Worm (Caenorhabditis elegans) whole organism, young adult: Measurements from ENCODE around the gene R04F11.2.
A peak's percentile ranks its signal among the peaks of the same experiment; 100 is the strongest.

Experiments used
- B0261.1 ChIP-seq: sonication (generic microtip); optimal IDR thresholded peaks from 2 replicates; lab custom pipeline; 2016; ENCODE audit warnings: mild to moderate bottlenecking, missing genetic modification characterization, moderate library complexity, missing compliant biosample characterization
- C06A6.2 ChIP-seq: fragments of 200-800 bp; sonication (Bioruptor generic); conservative IDR thresholded peaks from 2 replicates; pipeline ENCODE4 v1.3.6; 2022; ENCODE audit warnings: missing genetic modification characterization, missing compliant biosample characterization
- D2030.7 ChIP-seq: fragments of 200-800 bp; sonication (Bioruptor generic); IDR thresholded peaks from 2 replicates; pipeline ENCODE4 v1.3.6; 2022; ENCODE audit warnings: missing genetic modification reagents, missing genetic modification characterization, missing compliant biosample characterization
- F37B4.10 ChIP-seq: fragments of 200-800 bp; sonication (Bioruptor generic); IDR thresholded peaks from 2 replicates; pipeline ENCODE4 v1.3.6; 2022; ENCODE audit warnings: missing genetic modification characterization, missing compliant biosample characterization
- F57A8.1 ChIP-seq: fragments of 200-800 bp; sonication (Bioruptor generic); optimal IDR thresholded peaks from 2 replicates; lab custom pipeline; 2018; ENCODE audit warnings: mild to moderate bottlenecking, missing genetic modification characterization, moderate library complexity, missing compliant biosample characterization
- T26A5.8 ChIP-seq: sonication (generic microtip); optimal IDR thresholded peaks from 2 replicates; lab custom pipeline; 2016; ENCODE audit warnings: missing genetic modification characterization, missing compliant biosample characterization
- Y56A3A.18 ChIP-seq: fragments of 200-800 bp; sonication (Bioruptor generic); IDR thresholded peaks from 2 replicates; pipeline ENCODE4 v1.3.6; 2022; ENCODE audit warnings: missing genetic modification reagents, missing genetic modification characterization, missing compliant biosample characterization
- ZK185.1 ChIP-seq: sonication (generic microtip); optimal IDR thresholded peaks from 2 replicates; lab custom pipeline; 2016; ENCODE audit warnings: mild to moderate bottlenecking, missing genetic modification characterization, missing compliant biosample characterization; ENCODE audit not compliant: poor library complexity, severe bottlenecking
- akir-1 ChIP-seq: fragments of 200-800 bp; sonication (Bioruptor generic); optimal IDR thresholded peaks from 2 replicates; lab custom pipeline; 2018; ENCODE audit warnings: mild to moderate bottlenecking, missing genetic modification characterization, moderate library complexity, missing compliant biosample characterization
- ama-1 ChIP-seq, 3 experiments: fragments of 150-350 bp in 1 of 3; sonication (generic microtip) in 2 of 3; optimal IDR thresholded peaks; 2 replicates each; lab custom pipeline; 2014 to 2018; ENCODE audit warnings: missing biosample characterization in 2 of 3, missing genetic modification characterization in 2 of 3, missing genetic modification reagents in 2 of 3
- aptf-3 ChIP-seq: fragments of 200-800 bp; sonication (Bioruptor generic); IDR thresholded peaks from 2 replicates; pipeline ENCODE4 v1.3.6; 2022; ENCODE audit warnings: missing genetic modification characterization, missing compliant biosample characterization
- atf-7 ChIP-seq: sonication (generic microtip); optimal IDR thresholded peaks from 2 replicates; lab custom pipeline; 2017; ENCODE audit warnings: mild to moderate bottlenecking, missing genetic modification characterization, missing compliant biosample characterization
- athp-1 ChIP-seq: sonication (generic microtip); optimal IDR thresholded peaks from 2 replicates; lab custom pipeline; 2017; ENCODE audit warnings: mild to moderate bottlenecking, missing genetic modification characterization, missing compliant biosample characterization
- attf-5 ChIP-seq: fragments of 200-800 bp; sonication (Bioruptor generic); optimal IDR thresholded peaks from 2 replicates; lab custom pipeline; 2018; ENCODE audit warnings: mild to moderate bottlenecking, missing genetic modification characterization, missing compliant biosample characterization
- cebp-1 ChIP-seq, 2 experiments: fragments of 200-800 bp in 1 of 2; sonication (Bioruptor generic) in 1 of 2; sonication (generic microtip) in 1 of 2; IDR thresholded peaks in 1 of 2; optimal IDR thresholded peaks in 1 of 2; 2 replicates each; pipeline versions ENCODE4 v1.3.6 to Lab custom; 2017 to 2022; ENCODE audit warnings: missing compliant biosample characterization in 2 of 2, missing genetic modification characterization in 2 of 2, mild to moderate bottlenecking in 1 of 2, missing genetic modification reagents in 1 of 2, moderate library complexity in 1 of 2
- ceh-91 ChIP-seq: fragments of 200-800 bp; sonication (Bioruptor generic); IDR thresholded peaks from 2 replicates; pipeline ENCODE4 v1.3.6; 2022; ENCODE audit warnings: missing genetic modification reagents, missing genetic modification characterization, missing compliant biosample characterization
- chd-7 ChIP-seq: sonication (generic microtip); optimal IDR thresholded peaks from 2 replicates; lab custom pipeline; 2016; ENCODE audit warnings: mild to moderate bottlenecking, missing genetic modification characterization, moderate library complexity, missing compliant biosample characterization
- ekl-4 ChIP-seq: fragments of 200-800 bp; sonication (Bioruptor generic); IDR thresholded peaks from 2 replicates; pipeline ENCODE4 v1.3.6; 2022; ENCODE audit warnings: missing genetic modification reagents, missing genetic modification characterization, missing compliant biosample characterization
- hsf-1 ChIP-seq: fragments of 200-800 bp; sonication (Bioruptor generic); IDR thresholded peaks from 2 replicates; pipeline ENCODE4 v1.3.6; 2022; ENCODE audit warnings: missing genetic modification reagents, missing genetic modification characterization, missing compliant biosample characterization
- lin-35 ChIP-seq, 3 experiments: fragments of 150-350 bp in 2 of 3; sonication (generic microtip) in 1 of 3; optimal IDR thresholded peaks; 2 replicates each; lab custom pipeline; 2014 to 2018; ENCODE audit warnings: missing biosample characterization in 3 of 3, missing genetic modification characterization in 3 of 3, missing genetic modification reagents in 3 of 3
- lin-40 ChIP-seq: sonication (generic microtip); optimal IDR thresholded peaks from 2 replicates; lab custom pipeline; 2016; ENCODE audit warnings: missing genetic modification characterization, mild to moderate bottlenecking, missing compliant biosample characterization, missing genotype, missing genetic modification reagents
- lsl-1 ChIP-seq: fragments of 200-800 bp; sonication (Bioruptor generic); optimal IDR thresholded peaks from 2 replicates; lab custom pipeline; 2018; ENCODE audit warnings: mild to moderate bottlenecking, missing genetic modification characterization, moderate library complexity, missing compliant biosample characterization
- mel-28 ChIP-seq: sonication (generic microtip); optimal IDR thresholded peaks from 2 replicates; lab custom pipeline; 2016; ENCODE audit warnings: borderline replicate concordance, mild to moderate bottlenecking, missing genetic modification characterization, missing compliant biosample characterization
- nfya-1 ChIP-seq: sonication (generic microtip); optimal IDR thresholded peaks from 2 replicates; lab custom pipeline; 2017; ENCODE audit warnings: antibody characterized with exemption, missing compliant biosample characterization, missing genetic modification characterization, borderline replicate concordance; ENCODE audit not compliant: insufficient read depth
- nhr-80 ChIP-seq: sonication (generic microtip); optimal IDR thresholded peaks from 2 replicates; lab custom pipeline; 2016; ENCODE audit warnings: missing genetic modification characterization, missing compliant biosample characterization
- pbrm-1 ChIP-seq: fragments of 200-800 bp; sonication (Bioruptor generic); IDR thresholded peaks from 2 replicates; pipeline ENCODE4 v1.3.6; 2022; ENCODE audit warnings: missing genetic modification reagents, missing genetic modification characterization, missing compliant biosample characterization
- sea-2 ChIP-seq: fragments of 200-800 bp; sonication (Bioruptor generic); IDR thresholded peaks from 2 replicates; pipeline ENCODE4 v1.3.6; 2022; ENCODE audit warnings: missing genetic modification characterization, missing compliant biosample characterization
- snpc-4 ChIP-seq, 5 experiments: fragments of 150-350 bp in 1 of 5; sonication (generic microtip) in 4 of 5; optimal IDR thresholded peaks; 2 replicates each; lab custom pipeline; 2014 to 2018; ENCODE audit warnings: missing genetic modification characterization in 5 of 5, missing biosample characterization in 3 of 5, antibody characterized with exemption in 2 of 5, mild to moderate bottlenecking in 2 of 5, missing compliant biosample characterization in 2 of 5, missing genotype in 2 of 5, moderate library complexity in 2 of 5, missing genetic modification reagents in 1 of 5
- somi-1 ChIP-seq: fragments of 200-800 bp; sonication (Bioruptor generic); optimal IDR thresholded peaks from 2 replicates; lab custom pipeline; 2018; ENCODE audit warnings: mild to moderate bottlenecking, missing genetic modification characterization, missing compliant biosample characterization
- tlf-1 ChIP-seq: fragments of 200-800 bp; sonication (Bioruptor generic); optimal IDR thresholded peaks from 2 replicates; lab custom pipeline; 2018; ENCODE audit warnings: mild to moderate bottlenecking, missing genetic modification characterization, missing compliant biosample characterization
- zim-3 ChIP-seq: sonication (generic microtip); optimal IDR thresholded peaks from 2 replicates; lab custom pipeline; 2017; ENCODE audit warnings: mild to moderate bottlenecking, missing genetic modification characterization, moderate library complexity, missing compliant biosample characterization
- ztf-26 ChIP-seq: sonication (generic microtip); optimal IDR thresholded peaks from 2 replicates; lab custom pipeline; 2017; ENCODE audit warnings: missing genetic modification characterization, missing compliant biosample characterization
- ztf-28 ChIP-seq: fragments of 200-800 bp; sonication (Bioruptor generic); IDR thresholded peaks from 2 replicates; pipeline ENCODE4 v1.3.6; 2022; ENCODE audit warnings: missing genetic modification reagents, missing genetic modification characterization, missing compliant biosample characterization

R04F11.2 gene

ce11 chrV:12300780-12301460 is 17.3 kb upstream of the R04F11.2 start:
- TF ChIP-seq Y56A3A.18 (GFP tag; lab: Robert Waterston, UW), result no peak
- TF ChIP-seq cebp-1 (GFP tag; IDR thresholded peaks at IDR 0.05; lab: Robert Waterston, UW), result no peak
- no peak for TF ChIP-seq cebp-1 (tag; optimal IDR thresholded peaks at IDR 0.05; lab: Kevin White, UChicago)
- TF ChIP-seq ztf-28 (GFP tag; lab: Robert Waterston, UW), result no peak
- TF ChIP-seq pbrm-1, result 0 out of 2 replicates have a peak, but pooled peaks have one; percentile 20
- no peak for TF ChIP-seq aptf-3 (GFP tag; lab: Robert Waterston, UW)
- TF ChIP-seq zim-3 (tag; lab: Kevin White, UChicago), result no peak
- no peak for TF ChIP-seq sea-2
- TF ChIP-seq somi-1 (GFP tag; lab: Kevin White, UChicago), result peak; percentile 12

- TF ChIP-seq lin-35 (GFP tag; optimal IDR thresholded peaks at IDR 0.05; lab: Kevin White, UChicago) (no peak), akir-1 (GFP tag; lab: Kevin White, UChicago) (no peak), F37B4.10 (GFP tag; lab: Robert Waterston, UW) (no peak), D2030.7 (no peak), mel-28 (no peak), nhr-80 (tag; lab: Kevin White, UChicago) (peak; percentile 58), cebp-1 (GFP tag; IDR thresholded peaks at IDR 0.05; lab: Robert Waterston, UW) (no peak), cebp-1 (tag; optimal IDR thresholded peaks at IDR 0.05; lab: Kevin White, UChicago) (peak; percentile 42), atf-7 (tag; lab: Kevin White, UChicago) (peak; percentile 51), B0261.1 (tag; lab: Kevin White, UChicago) (no peak), snpc-4 (GFP tag; optimal IDR thresholded peaks at IDR 0.05; lab: Kevin White, UChicago) (no peak), snpc-4 (tag; optimal IDR thresholded peaks at IDR 0.05; lab: Kevin White, UChicago) (peak in 2 of 4 experiments; percentile 6 to 15), nfya-1 (tag; lab: Kevin White, UChicago) (no peak), ekl-4 (no peak), athp-1 (tag; lab: Kevin White, UChicago) (no peak), C06A6.2 (GFP tag; lab: Robert Waterston, UW) (0 out of 2 replicates have a peak, but pooled peaks have one; percentile 37), T26A5.8 (tag; lab: Kevin White, UChicago) (no peak), ceh-91 (GFP tag; lab: Robert Waterston, UW) (no peak), hsf-1 (GFP tag; lab: Robert Waterston, UW) (peak; percentile 86), lin-40 (tag; lab: Kevin White, UChicago) (peak; percentile 48), F57A8.1 (GFP tag; lab: Kevin White, UChicago) (no peak), chd-7 (tag; lab: Kevin White, UChicago) (peak; percentile 32), tlf-1 (GFP tag; lab: Kevin White, UChicago) (peak; percentile 20), attf-5 (GFP tag; lab: Kevin White, UChicago) (peak; percentile 14), ZK185.1 (tag; lab: Kevin White, UChicago) (peak; percentile 33), lsl-1 (GFP tag; lab: Kevin White, UChicago) (no peak), Y56A3A.18 (GFP tag; lab: Robert Waterston, UW) (0 out of 2 replicates have a peak, but pooled peaks have one; percentile 27), ztf-26 (peak; percentile 64), ama-1 (optimal IDR thresholded peaks at IDR 0.05; lab: Kevin White, UChicago) (no peak), ama-1 (GFP tag; optimal IDR thresholded peaks at IDR 0.05; lab: Kevin White, UChicago) (no peak)
Observed at ce11 chrV:12301985-12302591, 16.1 kb upstream of the R04F11.2 start, which contains the start of the genes frm-7 and F55C5.17. Gene frm-7, plus strand, starts transcription at chrV:12302484. Gene F55C5.17, plus strand, starts transcription at chrV:12302541.
